Fruit fly (Drosophila melanogaster) whole organism, embryonic: ENCODE results near the gene CG5346.

ENCODE experiments used
- B-H2 ChIP-seq: fragments of 200-800 bp; sonication (Bioruptor generic); optimal IDR thresholded peaks from 2 replicates; lab custom pipeline; 2018; ENCODE audit warnings: missing biosample characterization, mild to moderate bottlenecking, missing genetic modification characterization
- Bgb ChIP-seq: fragments of 200-800 bp; sonication (Bioruptor generic); IDR thresholded peaks from 2 replicates; pipeline ENCODE4 v1.3.6; 2022; ENCODE audit warnings: missing biosample characterization, missing genetic modification characterization; ENCODE audit not compliant: partially characterized antibody
- CG10959 ChIP-seq: fragments of 200-800 bp; sonication (Bioruptor generic); IDR thresholded peaks from 2 replicates; pipeline ENCODE4 v1.3.6; 2022; ENCODE audit warnings: missing biosample characterization, missing genetic modification characterization
- CG11696 ChIP-seq: fragments of 200-800 bp; sonication (Bioruptor generic); IDR thresholded peaks from 2 replicates; pipeline ENCODE4 v1.3.6; 2022; ENCODE audit warnings: missing biosample characterization, missing genetic modification characterization
- CG13894 ChIP-seq: fragments of 200-800 bp; sonication (Bioruptor generic); optimal IDR thresholded peaks from 3 replicates; lab custom pipeline; 2018; ENCODE audit warnings: missing biosample characterization, mild to moderate bottlenecking, missing genetic modification characterization, moderate library complexity
- CG14965 ChIP-seq: fragments of 200-800 bp; sonication (Bioruptor generic); optimal IDR thresholded peaks from 2 replicates; lab custom pipeline; 2016; ENCODE audit warnings: missing biosample characterization, missing genetic modification characterization, borderline replicate concordance
- CG15601 ChIP-seq: fragments of 200-800 bp; sonication (Bioruptor generic); optimal IDR thresholded peaks from 3 replicates; lab custom pipeline; 2019; ENCODE audit warnings: missing biosample characterization, mild to moderate bottlenecking, missing genetic modification characterization, moderate library complexity
- CG17361 ChIP-seq: fragments of 200-800 bp; sonication (Bioruptor generic); IDR thresholded peaks from 3 replicates; pipeline ENCODE4 v1.3.6; 2022; ENCODE audit warnings: missing biosample characterization, missing genetic modification characterization
- CG17802 ChIP-seq: fragments of 200-800 bp; sonication (Bioruptor generic); optimal IDR thresholded peaks from 2 replicates; lab custom pipeline; 2018; ENCODE audit warnings: missing biosample characterization, mild to moderate bottlenecking, missing genetic modification characterization, moderate library complexity
- CG32532 ChIP-seq: fragments of 200-800 bp; sonication (Bioruptor generic); IDR thresholded peaks from 2 replicates; pipeline ENCODE4 v1.3.6; 2022; ENCODE audit warnings: missing biosample characterization, missing genetic modification characterization
- CG34422 ChIP-seq: fragments of 200-800 bp; sonication (Bioruptor generic); IDR thresholded peaks from 3 replicates; pipeline ENCODE4 v1.3.6; 2022; ENCODE audit warnings: missing biosample characterization, missing genetic modification characterization
- CG3838 ChIP-seq: fragments of 200-800 bp; sonication (Bioruptor generic); optimal IDR thresholded peaks from 3 replicates; lab custom pipeline; 2016; ENCODE audit warnings: missing biosample characterization, missing genetic modification characterization
- CG4282 ChIP-seq: fragments of 200-800 bp; sonication (Bioruptor generic); optimal IDR thresholded peaks from 2 replicates; lab custom pipeline; 2016; ENCODE audit warnings: missing biosample characterization, missing genetic modification characterization
- CG4617 ChIP-seq: fragments of 200-800 bp; sonication (Bioruptor generic); optimal IDR thresholded peaks from 3 replicates; lab custom pipeline; 2016; ENCODE audit warnings: missing biosample characterization, missing genetic modification characterization, borderline replicate concordance
- CG4707 ChIP-seq: fragments of 200-800 bp; sonication (Bioruptor generic); optimal IDR thresholded peaks from 2 replicates; lab custom pipeline; 2018; ENCODE audit warnings: missing biosample characterization, mild to moderate bottlenecking, missing genetic modification characterization, moderate library complexity
- CG6254 ChIP-seq: fragments of 200-800 bp; sonication (Bioruptor generic); optimal IDR thresholded peaks from 3 replicates; lab custom pipeline; 2017; ENCODE audit warnings: mild to moderate bottlenecking, missing biosample characterization, missing genetic modification reagents, missing genetic modification characterization
- CG7556 ChIP-seq: fragments of 200-800 bp; sonication (Bioruptor generic); optimal IDR thresholded peaks from 2 replicates; lab custom pipeline; 2017; ENCODE audit warnings: missing biosample characterization, mild to moderate bottlenecking, missing genetic modification characterization
- CG9215 ChIP-seq: fragments of 200-800 bp; sonication (Bioruptor generic); IDR thresholded peaks from 2 replicates; pipeline ENCODE4 v1.3.6; 2022; ENCODE audit warnings: missing biosample characterization, missing genetic modification characterization
- CG9609 ChIP-seq: fragments of 200-800 bp; sonication (Bioruptor generic); optimal IDR thresholded peaks from 3 replicates; lab custom pipeline; 2016; ENCODE audit warnings: missing biosample characterization, missing genetic modification characterization
- CG9797 ChIP-seq: fragments of 200-800 bp; sonication (Bioruptor generic); optimal IDR thresholded peaks from 3 replicates; lab custom pipeline; 2018; ENCODE audit warnings: missing biosample characterization, mild to moderate bottlenecking, missing genetic modification characterization
- Dek ChIP-seq: fragments of 200-800 bp; sonication (Bioruptor generic); optimal IDR thresholded peaks from 3 replicates; lab custom pipeline; 2019; ENCODE audit warnings: missing biosample characterization, mild to moderate bottlenecking, missing genetic modification characterization, moderate library complexity
- Dip2 ChIP-seq: fragments of 200-800 bp; sonication (Bioruptor generic); IDR thresholded peaks from 2 replicates; pipeline ENCODE4 v1.3.6; 2022; ENCODE audit warnings: missing biosample characterization, missing genetic modification characterization
- GATAe ChIP-seq: fragments of 200-800 bp; sonication (Bioruptor generic); conservative IDR thresholded peaks from 2 replicates; pipeline ENCODE4 v1.3.6; 2022; ENCODE audit warnings: missing biosample characterization, missing genetic modification characterization
- H2.0 ChIP-seq: fragments of 200-800 bp; sonication (Bioruptor generic); IDR thresholded peaks from 2 replicates; pipeline ENCODE4 v1.3.6; 2022; ENCODE audit warnings: missing biosample characterization, missing genetic modification characterization
- HmgD ChIP-seq: fragments of 200-800 bp; sonication (Bioruptor generic); optimal IDR thresholded peaks from 3 replicates; lab custom pipeline; 2016; ENCODE audit warnings: missing biosample characterization, missing genetic modification characterization
- Max ChIP-seq: fragments of 200-800 bp; sonication (Bioruptor generic); optimal IDR thresholded peaks from 2 replicates; lab custom pipeline; 2016; ENCODE audit warnings: missing biosample characterization, mild to moderate bottlenecking, missing genetic modification characterization
- Meics ChIP-seq: fragments of 200-800 bp; sonication (Bioruptor generic); optimal IDR thresholded peaks from 2 replicates; lab custom pipeline; 2017; ENCODE audit warnings: missing biosample characterization, mild to moderate bottlenecking, missing genetic modification characterization
- NC2α ChIP-seq: fragments of 200-800 bp; sonication (Bioruptor generic); optimal IDR thresholded peaks from 2 replicates; lab custom pipeline; 2016; ENCODE audit warnings: missing biosample characterization, missing genetic modification characterization
- Oaz ChIP-seq: fragments of 200-800 bp; sonication (Bioruptor generic); IDR thresholded peaks from 2 replicates; pipeline ENCODE4 v1.3.6; 2022; ENCODE audit warnings: missing biosample characterization, missing genetic modification characterization
- Sox102F ChIP-seq: fragments of 200-800 bp; sonication (Bioruptor generic); optimal IDR thresholded peaks from 2 replicates; lab custom pipeline; 2018; ENCODE audit warnings: missing biosample characterization, mild to moderate bottlenecking, missing genetic modification characterization, moderate library complexity
- Xrp1 ChIP-seq: fragments of 200-800 bp; sonication (Bioruptor generic); IDR thresholded peaks from 2 replicates; pipeline ENCODE4 v1.3.6; 2022; ENCODE audit warnings: missing biosample characterization, missing genetic modification characterization
- abd-A ChIP-seq: fragments of 200-800 bp; sonication (Bioruptor generic); optimal IDR thresholded peaks from 3 replicates; lab custom pipeline; 2019; ENCODE audit warnings: missing biosample characterization, mild to moderate bottlenecking, missing genetic modification characterization, moderate library complexity
- az2 ChIP-seq: fragments of 200-800 bp; sonication (Bioruptor generic); optimal IDR thresholded peaks from 3 replicates; lab custom pipeline; 2016; ENCODE audit warnings: missing biosample characterization, missing genetic modification characterization
- bab2 ChIP-seq: fragments of 200-800 bp; sonication (Bioruptor generic); optimal IDR thresholded peaks from 2 replicates; lab custom pipeline; 2016; ENCODE audit warnings: missing biosample characterization, missing genetic modification characterization
- bsh ChIP-seq, 2 experiments: fragments of 200-800 bp; sonication (Bioruptor generic); optimal IDR thresholded peaks; 2 replicates each; lab custom pipeline; 2017 to 2018; ENCODE audit warnings: mild to moderate bottlenecking in 2 of 2, missing biosample characterization in 2 of 2, missing genetic modification characterization in 2 of 2, moderate library complexity in 1 of 2
- dm ChIP-seq: fragments of 200-800 bp; sonication (Bioruptor generic); optimal IDR thresholded peaks from 3 replicates; lab custom pipeline; 2016; ENCODE audit warnings: missing biosample characterization, missing genetic modification characterization
- fd102C ChIP-seq: fragments of 200-800 bp; sonication (Bioruptor generic); optimal IDR thresholded peaks from 2 replicates; lab custom pipeline; 2018; ENCODE audit warnings: missing biosample characterization, mild to moderate bottlenecking, missing genetic modification characterization, moderate library complexity
- kay ChIP-seq: fragments of 200-800 bp; sonication (Bioruptor generic); optimal IDR thresholded peaks from 2 replicates; lab custom pipeline; 2016; ENCODE audit warnings: missing biosample characterization, missing genetic modification characterization
- knrl ChIP-seq: fragments of 200-800 bp; sonication (Bioruptor generic); IDR thresholded peaks from 3 replicates; pipeline ENCODE4 v1.3.6; 2022; ENCODE audit warnings: missing biosample characterization, missing genetic modification characterization; ENCODE audit not compliant: partially characterized antibody
- maf-S ChIP-seq: fragments of 200-800 bp; sonication (Bioruptor generic); optimal IDR thresholded peaks from 2 replicates; lab custom pipeline; 2016; ENCODE audit warnings: missing biosample characterization, missing genetic modification characterization
- mam ChIP-seq: fragments of 200-800 bp; sonication (Bioruptor generic); optimal IDR thresholded peaks from 3 replicates; lab custom pipeline; 2016; ENCODE audit warnings: missing biosample characterization, missing genetic modification characterization
- phol ChIP-seq: fragments of 200-800 bp; sonication (Bioruptor generic); optimal IDR thresholded peaks from 3 replicates; lab custom pipeline; 2018; ENCODE audit warnings: missing biosample characterization, mild to moderate bottlenecking, missing genetic modification characterization, moderate library complexity
- pita ChIP-seq: fragments of 200-800 bp; sonication (Bioruptor generic); optimal IDR thresholded peaks from 2 replicates; lab custom pipeline; 2017; ENCODE audit warnings: missing biosample characterization, mild to moderate bottlenecking, missing genetic modification characterization
- run ChIP-seq: fragments of 200-800 bp; sonication (Bioruptor generic); optimal IDR thresholded peaks from 3 replicates; lab custom pipeline; 2018; ENCODE audit warnings: missing biosample characterization, mild to moderate bottlenecking, missing genetic modification characterization
- shn ChIP-seq: fragments of 200-800 bp; sonication (Bioruptor generic); optimal IDR thresholded peaks from 3 replicates; lab custom pipeline; 2016; ENCODE audit warnings: missing biosample characterization, missing genetic modification characterization
- sob ChIP-seq: fragments of 200-800 bp; sonication (Bioruptor generic); IDR thresholded peaks from 2 replicates; pipeline ENCODE4 v1.3.6; 2022; ENCODE audit warnings: missing biosample characterization, missing genetic modification characterization
- sqz ChIP-seq: fragments of 200-800 bp; sonication (Bioruptor generic); optimal IDR thresholded peaks from 3 replicates; lab custom pipeline; 2018; ENCODE audit warnings: missing biosample characterization, mild to moderate bottlenecking, missing genetic modification characterization
- sug ChIP-seq: fragments of 200-800 bp; optimal IDR thresholded peaks from 2 replicates; lab custom pipeline; 2019; ENCODE audit warnings: missing biosample characterization, mild to moderate bottlenecking, missing genetic modification characterization, moderate library complexity
- tup ChIP-seq: fragments of 200-800 bp; sonication (Bioruptor generic); optimal IDR thresholded peaks from 2 replicates; lab custom pipeline; 2016; ENCODE audit warnings: missing biosample characterization, mild to moderate bottlenecking, missing genetic modification characterization, moderate library complexity
- unc-4 ChIP-seq: fragments of 200-800 bp; sonication (Bioruptor generic); IDR thresholded peaks from 2 replicates; pipeline ENCODE4 v1.3.6; 2022; ENCODE audit warnings: missing biosample characterization, missing genetic modification characterization; ENCODE audit not compliant: partially characterized antibody
- wdn ChIP-seq: fragments of 200-800 bp; sonication (Bioruptor generic); IDR thresholded peaks from 2 replicates; pipeline ENCODE4 v1.3.6; 2022; ENCODE audit warnings: missing biosample characterization, missing genetic modification characterization

Gene CG5346

DNA sequence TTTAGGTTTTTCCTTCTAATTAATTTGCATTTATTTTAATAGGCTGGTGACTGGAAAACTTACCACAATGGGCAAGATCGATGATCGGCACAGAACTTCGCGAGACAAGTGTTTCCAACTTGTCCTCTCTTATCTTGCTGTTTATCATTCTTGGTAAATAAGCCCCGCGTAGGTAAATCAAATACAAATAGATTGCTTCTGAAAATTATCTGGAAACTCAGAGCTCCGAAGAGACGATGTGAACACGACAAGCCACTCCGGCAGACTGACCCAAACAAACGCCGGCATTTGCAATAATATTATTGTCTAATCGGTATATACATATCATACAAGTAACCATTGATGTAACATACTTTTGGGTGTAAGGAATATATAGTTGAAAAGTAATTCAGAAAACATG lies 1.8 kb upstream of the CG5346 start, which contains the start of gene CG33099 (continued):
- TF ChIP-seq NC2α (GFP tag; lab: Kevin White, UChicago) (peak; percentile 19), maf-S (GFP tag; lab: Kevin White, UChicago) (peak; percentile 26), run (no peak), CG4282 (GFP tag; lab: Kevin White, UChicago) (no peak), abd-A (tag; lab: Kevin White, UChicago) (no peak), sob (GFP tag; lab: Robert Waterston, UW) (peak; percentile 29; the same call in 1 of the 2 replicates), Xrp1 (GFP tag; lab: Robert Waterston, UW) (peak; percentile 51), bsh (GFP tag; optimal IDR thresholded peaks at IDR 0.05; lab: Kevin White, UChicago) (peak in 1 of 2 experiments; percentile 29), dm (GFP tag; lab: Kevin White, UChicago) (no peak), H2.0 (GFP tag; lab: Robert Waterston, UW) (no peak), CG17802 (tag; lab: Kevin White, UChicago) (no peak), CG14965 (GFP tag; lab: Kevin White, UChicago) (no peak), Dek (tag; lab: Kevin White, UChicago) (peak; percentile 38), az2 (GFP tag; lab: Kevin White, UChicago) (no peak), Bgb (peak; percentile 45; the same call in 1 of the 2 replicates), CG3838 (GFP tag; lab: Kevin White, UChicago) (peak; percentile 9), kay (GFP tag; lab: Kevin White, UChicago) (peak; percentile 4), CG32532 (GFP tag; lab: Robert Waterston, UW) (no peak), knrl (GFP tag; lab: Robert Waterston, UW) (no peak), CG34422 (peak; percentile 45; the same call in 1 of the 3 replicates), wdn (no peak), Dip2 (GFP tag; lab: Robert Waterston, UW) (no peak), phol (tag; lab: Kevin White, UChicago) (no peak), CG7556 (GFP tag; lab: Kevin White, UChicago) (peak; percentile 2), mam (GFP tag; lab: Kevin White, UChicago) (peak; percentile 14), bab2 (GFP tag; lab: Kevin White, UChicago) (peak; percentile 24), CG4617 (GFP tag; lab: Kevin White, UChicago) (no peak), Sox102F (GFP tag; lab: Kevin White, UChicago) (no peak), Oaz (GFP tag; lab: Robert Waterston, UW) (no peak), shn (GFP tag; lab: Kevin White, UChicago) (no peak), CG4707 (GFP tag; lab: Kevin White, UChicago) (peak; percentile 3), CG6254 (GFP tag; lab: Kevin White, UChicago) (no peak), tup (GFP tag; lab: Kevin White, UChicago) (no peak), B-H2 (GFP tag; lab: Kevin White, UChicago) (peak; percentile 51), CG10959 (GFP tag; lab: Robert Waterston, UW) (no peak), CG9215 (GFP tag; lab: Robert Waterston, UW) (no peak), pita (GFP tag; lab: Kevin White, UChicago) (no peak), CG13894 (tag; lab: Kevin White, UChicago) (peak; percentile 23), CG15601 (no peak), Max (GFP tag; lab: Kevin White, UChicago) (no peak), unc-4 (GFP tag; lab: Robert Waterston, UW) (no peak), CG9609 (no peak), HmgD (GFP tag; lab: Kevin White, UChicago) (no peak), CG17361 (no peak), Meics (GFP tag; lab: Kevin White, UChicago) (peak; percentile 43), fd102C (GFP tag; lab: Kevin White, UChicago) (peak; percentile 67), sug (tag; lab: Kevin White, UChicago) (peak; percentile 65), sqz (GFP tag; lab: Kevin White, UChicago) (peak; percentile 35), CG9797 (GFP tag; lab: Kevin White, UChicago) (no peak), CG11696 (GFP tag; lab: Robert Waterston, UW) (no peak), GATAe (peak; percentile 64; the same call in 1 of the 2 replicates)
